Worm (Caenorhabditis elegans) whole organism, young adult: Measurements from ENCODE around the gene nex-1.

ENCODE experiments used
- B0019.2 ChIP-seq: fragments of 200-800 bp; sonication (Bioruptor generic); conservative IDR thresholded peaks from 2 replicates; pipeline ENCODE4 v1.3.6; 2022; ENCODE audit warnings: missing genetic modification reagents, missing genetic modification characterization, missing compliant biosample characterization
- B0336.3 ChIP-seq: fragments of 200-800 bp; sonication (Bioruptor generic); IDR thresholded peaks from 2 replicates; pipeline ENCODE4 v1.3.6; 2022; ENCODE audit warnings: missing genetic modification characterization, missing compliant biosample characterization
- F10E7.11 ChIP-seq: sonication (generic microtip); optimal IDR thresholded peaks from 2 replicates; lab custom pipeline; 2017; ENCODE audit warnings: mild to moderate bottlenecking, missing genetic modification characterization, moderate library complexity, missing compliant biosample characterization
- F33H1.4 ChIP-seq: fragments of 200-800 bp; sonication (Bioruptor generic); IDR thresholded peaks from 2 replicates; pipeline ENCODE4 v1.3.6; 2022; ENCODE audit warnings: missing genetic modification reagents, missing genetic modification characterization, missing compliant biosample characterization
- F49E8.2 ChIP-seq: sonication (generic microtip); optimal IDR thresholded peaks from 3 replicates; lab custom pipeline; 2017; ENCODE audit warnings: missing genetic modification characterization, mild to moderate bottlenecking, missing compliant biosample characterization, antibody characterized with exemption, moderate library complexity; ENCODE audit not compliant: insufficient read depth
- K12H6.12 ChIP-seq: fragments of 200-800 bp; sonication (Bioruptor generic); optimal IDR thresholded peaks from 2 replicates; lab custom pipeline; 2018; ENCODE audit warnings: mild to moderate bottlenecking, missing genetic modification characterization, missing compliant biosample characterization
- T07F8.4 ChIP-seq: sonication (generic microtip); optimal IDR thresholded peaks from 2 replicates; lab custom pipeline; 2016; ENCODE audit warnings: mild to moderate bottlenecking, missing genetic modification characterization, moderate library complexity, missing compliant biosample characterization
- T26A5.8 ChIP-seq: sonication (generic microtip); optimal IDR thresholded peaks from 2 replicates; lab custom pipeline; 2016; ENCODE audit warnings: missing genetic modification characterization, missing compliant biosample characterization
- Y53F4B.3 ChIP-seq: fragments of 200-800 bp; sonication (Bioruptor generic); IDR thresholded peaks from 2 replicates; pipeline ENCODE4 v1.3.6; 2022; ENCODE audit warnings: missing genetic modification reagents, missing genetic modification characterization, missing compliant biosample characterization
- Y67H2A.10 ChIP-seq: fragments of 200-800 bp; sonication (Bioruptor generic); conservative IDR thresholded peaks from 2 replicates; pipeline ENCODE4 v1.3.6; 2022; ENCODE audit warnings: missing genetic modification reagents, missing genetic modification characterization, missing compliant biosample characterization
- Y95B8A.8 ChIP-seq: fragments of 200-800 bp; sonication (Bioruptor generic); IDR thresholded peaks from 2 replicates; pipeline ENCODE4 v1.3.6; 2022; ENCODE audit warnings: missing genetic modification reagents, missing genetic modification characterization, missing compliant biosample characterization
- ZK185.1 ChIP-seq: sonication (generic microtip); optimal IDR thresholded peaks from 2 replicates; lab custom pipeline; 2016; ENCODE audit warnings: mild to moderate bottlenecking, missing genetic modification characterization, missing compliant biosample characterization; ENCODE audit not compliant: poor library complexity, severe bottlenecking
- attf-3 ChIP-seq: fragments of 200-800 bp; sonication (Bioruptor generic); conservative IDR thresholded peaks from 2 replicates; pipeline ENCODE4 v1.3.6; 2022; ENCODE audit warnings: missing genetic modification reagents, missing genetic modification characterization, missing compliant biosample characterization
- ccch-3 ChIP-seq: fragments of 200-800 bp; sonication (Bioruptor generic); optimal IDR thresholded peaks from 2 replicates; lab custom pipeline; 2018; ENCODE audit warnings: mild to moderate bottlenecking, missing genetic modification characterization, missing compliant biosample characterization
- ceh-100 ChIP-seq: fragments of 200-800 bp; sonication (Bioruptor generic); IDR thresholded peaks from 2 replicates; pipeline ENCODE4 v1.3.6; 2022; ENCODE audit warnings: missing genetic modification reagents, missing genetic modification characterization, missing compliant biosample characterization
- ceh-91 ChIP-seq: fragments of 200-800 bp; sonication (Bioruptor generic); IDR thresholded peaks from 2 replicates; pipeline ENCODE4 v1.3.6; 2022; ENCODE audit warnings: missing genetic modification reagents, missing genetic modification characterization, missing compliant biosample characterization
- dpl-1 ChIP-seq: fragments of 150-350 bp; optimal IDR thresholded peaks from 2 replicates; lab custom pipeline; 2014; ENCODE audit warnings: missing biosample characterization, missing genetic modification reagents, missing genetic modification characterization
- egrh-3 ChIP-seq: fragments of 200-800 bp; sonication (Bioruptor generic); IDR thresholded peaks from 2 replicates; pipeline ENCODE4 v1.3.6; 2022; ENCODE audit warnings: missing genetic modification reagents, missing genetic modification characterization, missing compliant biosample characterization
- ets-4 ChIP-seq: fragments of 200-800 bp; sonication (Bioruptor generic); optimal IDR thresholded peaks from 2 replicates; lab custom pipeline; 2018; ENCODE audit warnings: mild to moderate bottlenecking, missing genetic modification characterization, missing compliant biosample characterization
- fkh-3 ChIP-seq: sonication (generic microtip); optimal IDR thresholded peaks from 2 replicates; lab custom pipeline; 2016; ENCODE audit warnings: mild to moderate bottlenecking, missing genetic modification characterization, missing compliant biosample characterization
- hlh-26 ChIP-seq: fragments of 200-800 bp; sonication (Bioruptor generic); conservative IDR thresholded peaks from 2 replicates; pipeline ENCODE4 v1.3.6; 2022; ENCODE audit warnings: missing genetic modification reagents, missing genetic modification characterization, missing compliant biosample characterization
- lsl-1 ChIP-seq: fragments of 200-800 bp; sonication (Bioruptor generic); optimal IDR thresholded peaks from 2 replicates; lab custom pipeline; 2018; ENCODE audit warnings: mild to moderate bottlenecking, missing genetic modification characterization, moderate library complexity, missing compliant biosample characterization
- nfya-1 ChIP-seq: sonication (generic microtip); optimal IDR thresholded peaks from 2 replicates; lab custom pipeline; 2017; ENCODE audit warnings: antibody characterized with exemption, missing compliant biosample characterization, missing genetic modification characterization, borderline replicate concordance; ENCODE audit not compliant: insufficient read depth
- nfya-2 ChIP-seq: fragments of 200-800 bp; sonication (Bioruptor generic); IDR thresholded peaks from 2 replicates; pipeline ENCODE4 v1.3.6; 2022; ENCODE audit warnings: missing genetic modification reagents, missing genetic modification characterization, missing compliant biosample characterization
- nhr-80 ChIP-seq: sonication (generic microtip); optimal IDR thresholded peaks from 2 replicates; lab custom pipeline; 2016; ENCODE audit warnings: missing genetic modification characterization, missing compliant biosample characterization
- rcor-1 ChIP-seq: fragments of 200-800 bp; sonication (Bioruptor generic); IDR thresholded peaks from 2 replicates; pipeline ENCODE4 v1.3.6; 2022; ENCODE audit warnings: missing genetic modification reagents, missing genetic modification characterization, missing compliant biosample characterization
- sdz-38 ChIP-seq: sonication (generic microtip); optimal IDR thresholded peaks from 2 replicates; lab custom pipeline; 2016; ENCODE audit warnings: missing genotype, missing genetic modification characterization, missing compliant biosample characterization
- somi-1 ChIP-seq: fragments of 200-800 bp; sonication (Bioruptor generic); optimal IDR thresholded peaks from 2 replicates; lab custom pipeline; 2018; ENCODE audit warnings: mild to moderate bottlenecking, missing genetic modification characterization, missing compliant biosample characterization
- tbp1 ChIP-seq: fragments of 200-800 bp; sonication (Bioruptor generic); optimal IDR thresholded peaks from 2 replicates; lab custom pipeline; 2018; ENCODE audit warnings: mild to moderate bottlenecking, missing genetic modification characterization, missing compliant biosample characterization
- tbx-9 ChIP-seq: sonication (generic microtip); optimal IDR thresholded peaks from 2 replicates; lab custom pipeline; 2016; ENCODE audit warnings: borderline replicate concordance, missing genetic modification characterization, inconsistent platforms, missing compliant biosample characterization
- tlf-1 ChIP-seq: fragments of 200-800 bp; sonication (Bioruptor generic); optimal IDR thresholded peaks from 2 replicates; lab custom pipeline; 2018; ENCODE audit warnings: mild to moderate bottlenecking, missing genetic modification characterization, missing compliant biosample characterization
- unc-130 ChIP-seq: sonication (generic microtip); optimal IDR thresholded peaks from 2 replicates; lab custom pipeline; 2016; ENCODE audit warnings: missing genetic modification reagents, missing genetic modification characterization, missing compliant biosample characterization

nex-1 gene

DNA sequence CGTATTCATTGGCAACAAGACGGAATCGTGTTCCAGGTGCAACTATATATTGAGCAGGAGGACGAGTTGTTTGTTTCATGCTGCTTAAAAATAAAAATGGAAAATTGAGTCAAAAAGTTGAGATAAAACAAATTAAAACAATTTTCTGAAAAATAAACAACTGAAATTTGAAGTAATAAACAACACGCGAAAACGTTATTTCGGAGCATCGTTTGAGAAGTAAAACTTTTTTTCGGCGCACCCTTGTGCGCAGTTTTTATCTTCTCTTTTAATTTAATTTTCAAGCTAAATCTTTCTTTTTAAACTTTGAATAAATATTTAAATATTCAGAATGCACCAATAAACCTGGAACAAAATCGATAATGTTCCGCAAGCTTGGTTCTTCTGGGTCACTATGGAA lies 28.7 kb downstream of the nex-1 start, which contains the start of the genes sumv-1 and gop-1:
Gene sumv-1 (minus strand): TSS at position 80 of the 400 bp plus-strand sequence.
Gene gop-1 (plus strand): TSS at position 331 of the 400 bp plus-strand sequence.
- TF ChIP-seq attf-3 (GFP tag; lab: Robert Waterston, UW): peak; percentile 83
- TF ChIP-seq unc-130: no peak
- TF ChIP-seq, all 124 proteins: peak for 1

- TF ChIP-seq B0019.2 (GFP tag; lab: Robert Waterston, UW) (no peak), B0336.3 (GFP tag; lab: Robert Waterston, UW) (no peak), dpl-1 (GFP tag; lab: Kevin White, UChicago) (no peak), T07F8.4 (tag; lab: Kevin White, UChicago) (no peak), fkh-3 (tag; lab: Kevin White, UChicago) (no peak), nfya-2 (GFP tag; lab: Robert Waterston, UW) (no peak), Y53F4B.3 (GFP tag; lab: Robert Waterston, UW) (no peak), egrh-3 (no peak), ets-4 (GFP tag; lab: Kevin White, UChicago) (no peak), ZK185.1 (tag; lab: Kevin White, UChicago) (no peak), F33H1.4 (GFP tag; lab: Robert Waterston, UW) (no peak), hlh-26 (GFP tag; lab: Robert Waterston, UW) (no peak), Y67H2A.10 (no peak), somi-1 (GFP tag; lab: Kevin White, UChicago) (no peak)
These were observed 33.5 kb downstream of the nex-1 start, which contains the start of gene gop-2 for ce11 chrIII:5258918-5259317. gop-2 (plus strand) TSS chrIII:5259023.

DNA sequence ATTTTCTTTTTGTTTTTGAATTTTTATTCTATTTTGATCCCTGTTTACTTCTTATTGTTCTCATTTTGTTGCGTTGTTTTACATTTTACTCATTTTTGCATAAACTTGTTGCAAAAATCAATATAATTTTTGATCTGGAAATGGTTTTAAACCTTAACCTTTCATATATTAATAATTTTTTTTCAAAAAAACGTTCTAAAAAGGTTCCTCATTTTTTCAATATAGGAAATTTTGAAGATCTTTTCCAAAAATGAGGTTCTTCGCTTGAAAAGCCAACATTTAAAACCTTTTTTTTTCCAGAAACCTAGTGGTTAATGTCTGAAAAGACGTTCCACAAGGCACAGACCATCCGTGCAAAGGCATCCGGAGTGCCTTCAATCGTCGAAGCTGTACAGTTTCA lies 35.0 kb downstream of the nex-1 start, which contains the start of gene gop-3:
Gene gop-3 (plus strand): TSS at position 301 of the 400 bp plus-strand sequence.
- TF ChIP-seq T26A5.8: no peak
- no peak for TF ChIP-seq F49E8.2
- TF ChIP-seq rcor-1 (GFP tag; lab: Robert Waterston, UW): no peak
- TF ChIP-seq fkh-3 (tag; lab: Kevin White, UChicago): no peak
- TF ChIP-seq tbx-9 (tag; lab: Kevin White, UChicago): no peak
- TF ChIP-seq ccch-3: no peak
- no peak for TF ChIP-seq K12H6.12 (tag; lab: Kevin White, UChicago)
- TF ChIP-seq nhr-80 (tag; lab: Kevin White, UChicago): no peak
- TF ChIP-seq tlf-1 (GFP tag; lab: Kevin White, UChicago): no peak
- TF ChIP-seq nfya-1 (tag; lab: Kevin White, UChicago): no peak
- TF ChIP-seq, all 124 proteins: peak for 0

- no peak for TF ChIP-seq sdz-38 (tag; lab: Kevin White, UChicago)
- TF ChIP-seq dpl-1 (GFP tag; lab: Kevin White, UChicago): no peak
- no peak for TF ChIP-seq F10E7.11 (tag; lab: Kevin White, UChicago)
- no peak for TF ChIP-seq F33H1.4 (GFP tag; lab: Robert Waterston, UW)
- TF ChIP-seq ceh-91 (GFP tag; lab: Robert Waterston, UW): no peak
- no peak for TF ChIP-seq Y95B8A.8 (GFP tag; lab: Robert Waterston, UW)
- no peak for TF ChIP-seq ceh-100
- TF ChIP-seq fkh-3 (tag; lab: Kevin White, UChicago): no peak
- no peak for TF ChIP-seq lsl-1
- no peak for TF ChIP-seq tbp1
- TF ChIP-seq B0019.2 (GFP tag; lab: Robert Waterston, UW): no peak
These were observed 38.0 kb downstream of the nex-1 start, which contains the start of the genes C34E10.9 and hap-1 for ce11 chrIII:5263299-5263993. C34E10.9 (minus strand) TSS chrIII:5263399. hap-1 (plus strand) TSS chrIII:5263943.
